Worm (Caenorhabditis elegans): ENCODE measurements around the gene F58E6.4.

F58E6.4 gene

DNA sequence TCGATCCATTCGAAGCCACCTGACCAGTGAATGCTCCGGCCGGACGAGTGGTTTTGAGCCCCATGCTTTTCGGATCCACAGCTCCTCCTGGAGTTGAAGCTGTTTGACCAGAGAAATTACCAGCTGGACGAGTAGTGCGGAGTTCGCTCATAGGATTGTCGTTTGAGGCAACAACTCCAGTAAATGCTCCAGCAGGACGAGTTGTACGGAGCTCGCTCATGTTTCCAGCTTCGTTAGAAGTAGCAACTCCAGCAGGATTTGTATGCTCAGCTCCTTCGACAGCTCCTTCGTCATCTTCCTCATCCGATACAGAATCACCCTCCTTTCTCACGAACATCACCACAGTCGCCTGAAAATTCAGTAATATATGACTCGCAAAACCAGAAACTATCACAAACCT is 3.3 kb upstream of the F58E6.4 start:
- TF ChIP-seq snpc-4 (tag; optimal IDR thresholded peaks at IDR 0.05) = no peak
- no peak for TF ChIP-seq nhr-67 (tag; optimal IDR thresholded peaks at IDR 0.05)
- no peak for TF ChIP-seq nfya-1 (tag; optimal IDR thresholded peaks at IDR 0.05; ENCODE audit: insufficient read depth)
- TF ChIP-seq aly-2 (tag; optimal IDR thresholded peaks at IDR 0.05) = no peak
- no peak for TF ChIP-seq nhr-12 (tag; optimal IDR thresholded peaks at IDR 0.05)
- no peak for TF ChIP-seq lin-39 (tag; optimal IDR thresholded peaks at IDR 0.05)
- no peak for TF ChIP-seq hmg-11 (tag; optimal IDR thresholded peaks at IDR 0.05)

DNA sequence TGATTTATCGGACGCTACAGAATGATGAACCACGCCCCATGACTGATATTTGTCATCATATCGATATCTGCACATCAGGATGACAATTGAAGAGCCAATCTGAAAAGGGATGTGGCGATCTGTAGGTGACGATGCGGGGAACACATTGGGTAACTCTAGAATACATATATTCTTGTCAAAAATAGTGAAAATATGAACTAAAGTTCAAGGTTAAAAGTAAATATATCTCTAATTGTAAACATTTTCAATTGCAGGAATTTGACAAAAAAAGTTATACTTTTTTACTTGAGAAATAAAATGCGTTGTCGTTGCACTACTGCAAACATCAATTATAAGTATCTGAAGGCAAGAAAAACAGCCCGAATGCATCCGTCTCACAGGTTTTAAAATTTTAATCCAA is 2.7 kb upstream of the F58E6.4 start, which contains the start of gene F58E6.6:
Gene F58E6.6 (minus strand): TSS at position 101 of the 400 bp plus-strand sequence.
- TF ChIP-seq lin-39 (tag; optimal IDR thresholded peaks at IDR 0.05) = no peak
- TF ChIP-seq R02D3.7 (tag; optimal IDR thresholded peaks at IDR 0.05) = no peak
- no peak for TF ChIP-seq tbx-2 (tag; optimal IDR thresholded peaks at IDR 0.05)
- no peak for TF ChIP-seq ama-1 (optimal IDR thresholded peaks at IDR 0.05)
- TF ChIP-seq ceh-16 (tag; optimal IDR thresholded peaks at IDR 0.05) = no peak
- no peak for TF ChIP-seq nfya-1 (tag; optimal IDR thresholded peaks at IDR 0.05; ENCODE audit: insufficient read depth)
- TF ChIP-seq lin-15B (tag; optimal IDR thresholded peaks at IDR 0.05) = no peak
- no peak for TF ChIP-seq fkh-2 (tag; optimal IDR thresholded peaks at IDR 0.05)
- no peak for TF ChIP-seq sea-2 (GFP tag; optimal IDR thresholded peaks at IDR 0.05)
- no peak for TF ChIP-seq skn-1 (tag; optimal IDR thresholded peaks at IDR 0.05)
- no peak for TF ChIP-seq nhr-76 (tag; optimal IDR thresholded peaks at IDR 0.05)
- TF ChIP-seq nhr-43 (tag; optimal IDR thresholded peaks at IDR 0.05; ENCODE audit: poor library complexity, severe bottlenecking) = no peak

DNA sequence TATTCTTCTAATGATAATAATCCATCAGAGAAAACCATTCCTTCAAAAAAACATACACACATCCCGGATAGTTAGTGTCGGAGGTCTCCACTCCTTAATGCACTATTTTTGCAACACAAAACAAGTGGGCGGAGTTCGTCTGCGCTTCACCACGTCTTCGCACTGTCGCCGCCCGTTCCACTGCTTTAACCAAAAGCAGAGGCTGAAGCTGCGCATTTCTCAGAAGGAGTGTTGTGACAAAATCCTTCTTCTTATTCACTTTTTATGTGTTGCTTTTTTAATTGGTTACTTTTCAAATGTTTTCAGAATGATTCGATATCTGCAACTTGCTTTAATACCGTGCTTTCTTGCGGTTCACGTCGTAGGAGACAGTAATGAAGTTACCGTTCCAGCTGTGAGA is 5.3 kb downstream of the F58E6.4 start, which contains the start of gene F58E6.13:
Gene F58E6.13 (plus strand): TSS at position 301 of the 400 bp plus-strand sequence.
- TF ChIP-seq ceh-16 (tag; optimal IDR thresholded peaks at IDR 0.05) = no peak
- no peak for TF ChIP-seq egl-5 (tag; optimal IDR thresholded peaks at IDR 0.05)
- TF ChIP-seq lin-39 (tag; optimal IDR thresholded peaks at IDR 0.05) = no peak
- no peak for TF ChIP-seq nhr-76 (tag; optimal IDR thresholded peaks at IDR 0.05)
- no peak for TF ChIP-seq ZK546.5 (tag; optimal IDR thresholded peaks at IDR 0.05)
- no peak for TF ChIP-seq elt-3 (tag; optimal IDR thresholded peaks at IDR 0.05)
- no peak for TF ChIP-seq pqm-1 (tag; optimal IDR thresholded peaks at IDR 0.05)
- no peak for TF ChIP-seq elt-1 (tag; optimal IDR thresholded peaks at IDR 0.05)
- no peak for TF ChIP-seq sea-2 (GFP tag; optimal IDR thresholded peaks at IDR 0.05)
- TF ChIP-seq ztf-11 (tag; optimal IDR thresholded peaks at IDR 0.05) = no peak
- no peak for TF ChIP-seq egl-27 (tag; optimal IDR thresholded peaks at IDR 0.05)
- TF ChIP-seq nhr-237 (tag; optimal IDR thresholded peaks at IDR 0.05) = no peak
- TF ChIP-seq R02D3.7 (tag; optimal IDR thresholded peaks at IDR 0.05) = no peak
- TF ChIP-seq unc-39 (tag; optimal IDR thresholded peaks at IDR 0.05) = no peak
- no peak for TF ChIP-seq daf-12 (tag; optimal IDR thresholded peaks at IDR 0.05)

DNA sequence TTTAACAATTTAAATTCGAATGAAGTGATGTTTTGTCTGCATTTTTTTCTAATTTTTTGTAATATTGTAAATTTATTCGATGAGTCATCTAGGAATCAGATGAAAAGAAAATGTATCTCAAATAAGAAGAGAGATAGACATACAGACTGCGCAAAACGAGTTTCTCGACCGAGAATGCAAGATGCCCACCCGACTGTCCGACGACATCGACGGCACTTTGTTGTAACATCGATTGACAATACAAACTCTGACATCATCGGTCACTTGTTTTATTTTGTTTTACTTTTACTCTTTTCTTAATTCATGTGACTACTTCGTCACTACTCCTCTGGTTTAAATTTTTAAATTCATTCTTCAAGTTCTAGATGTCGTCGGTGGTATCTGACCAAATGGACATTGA is 9.3 kb downstream of the F58E6.4 start, which contains the start of gene sta-2:
Gene sta-2 (plus strand): TSS at position 349 of the 400 bp plus-strand sequence.
- TF ChIP-seq egl-27 (tag; optimal IDR thresholded peaks at IDR 0.05) (peak; percentile 8), ceh-82 (tag; optimal IDR thresholded peaks at IDR 0.05) (no peak), snpc-4 (tag; optimal IDR thresholded peaks at IDR 0.05) (no peak), nhr-25 (tag; optimal IDR thresholded peaks at IDR 0.05) (peak; percentile 85), nhr-23 (tag; optimal IDR thresholded peaks at IDR 0.05) (peak; percentile 65), ceh-28 (tag; optimal IDR thresholded peaks at IDR 0.05) (peak; percentile 57)

DNA sequence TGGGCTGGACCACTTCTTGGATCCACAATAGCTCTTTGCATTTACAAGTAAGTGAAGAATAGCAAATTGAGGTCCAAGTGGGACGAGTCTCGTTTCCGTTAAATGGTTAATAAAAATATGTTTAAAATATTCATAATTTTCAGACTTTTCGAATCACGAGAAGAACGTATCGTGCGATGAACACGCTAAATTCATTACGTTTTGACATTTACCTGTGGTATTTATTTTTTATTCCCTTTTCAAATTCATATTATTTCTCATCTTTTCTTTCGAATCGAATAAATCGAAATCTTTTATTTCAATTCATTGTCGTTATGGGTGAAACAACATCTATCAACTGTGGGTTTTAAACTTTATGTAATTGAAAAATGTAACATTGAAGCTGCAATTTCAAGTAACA is 10.8 kb downstream of the F58E6.4 start, which contains the start of gene marc-1:
Gene marc-1 (plus strand): TSS at position 301 of the 400 bp plus-strand sequence.
- TF ChIP-seq tbx-2 (tag; optimal IDR thresholded peaks at IDR 0.05) (no peak), lin-39 (tag; optimal IDR thresholded peaks at IDR 0.05) (no peak), ztf-4 (tag; optimal IDR thresholded peaks at IDR 0.05) (no peak), egl-5 (tag; optimal IDR thresholded peaks at IDR 0.05) (no peak), nhr-25 (tag; optimal IDR thresholded peaks at IDR 0.05) (no peak), nhr-43 (tag; optimal IDR thresholded peaks at IDR 0.05; ENCODE audit: poor library complexity, severe bottlenecking) (no peak), ama-1 (optimal IDR thresholded peaks at IDR 0.05) (no peak), snpc-4 (tag; optimal IDR thresholded peaks at IDR 0.05) (no peak), mdl-1 (tag; optimal IDR thresholded peaks at IDR 0.05) (no peak), pqm-1 (tag; optimal IDR thresholded peaks at IDR 0.05) (no peak), ztf-11 (tag; optimal IDR thresholded peaks at IDR 0.05) (no peak), elt-2 (tag; optimal IDR thresholded peaks at IDR 0.05) (no peak)

Measured in whole organism, L3 larva.